Fruit fly (Drosophila melanogaster) whole organism, embryonic: Measurements from ENCODE around the gene PolA1.
A peak's percentile ranks its signal among the peaks of the same experiment; 100 is the strongest.

ENCODE experiments used
- B-H1 ChIP-seq: fragments of 200-800 bp; sonication (Bioruptor generic); IDR thresholded peaks from 3 replicates; pipeline ENCODE4 v1.3.6; 2022; ENCODE audit warnings: missing biosample characterization, missing genetic modification characterization
- BEAF-32 ChIP-seq: fragments of 200-800 bp; sonication (Bioruptor generic); optimal IDR thresholded peaks from 3 replicates; lab custom pipeline; 2017; ENCODE audit warnings: missing biosample characterization, missing genetic modification characterization, mild to moderate bottlenecking, moderate library complexity, missing genetic modification reagents
- CG10274 ChIP-seq: fragments of 200-800 bp; sonication (Bioruptor generic); optimal IDR thresholded peaks from 3 replicates; lab custom pipeline; 2017; ENCODE audit warnings: missing biosample characterization, mild to moderate bottlenecking, missing genetic modification characterization
- CG10321 ChIP-seq: fragments of 200-800 bp; sonication (Bioruptor generic); IDR thresholded peaks from 2 replicates; pipeline ENCODE4 v1.3.6; 2022; ENCODE audit warnings: missing biosample characterization, missing genetic modification characterization
- CG12769 ChIP-seq: fragments of 200-800 bp; sonication (Bioruptor generic); optimal IDR thresholded peaks from 2 replicates; lab custom pipeline; 2019; ENCODE audit warnings: missing biosample characterization, mild to moderate bottlenecking, missing genetic modification characterization, moderate library complexity
- CG13424 ChIP-seq: fragments of 200-800 bp; sonication (Bioruptor generic); optimal IDR thresholded peaks from 2 replicates; lab custom pipeline; 2019; ENCODE audit warnings: missing biosample characterization, mild to moderate bottlenecking, missing genetic modification characterization, moderate library complexity
- CG13894 ChIP-seq: fragments of 200-800 bp; sonication (Bioruptor generic); optimal IDR thresholded peaks from 3 replicates; lab custom pipeline; 2018; ENCODE audit warnings: missing biosample characterization, mild to moderate bottlenecking, missing genetic modification characterization, moderate library complexity
- CG1602 ChIP-seq: fragments of 200-800 bp; sonication (Bioruptor generic); optimal IDR thresholded peaks from 3 replicates; lab custom pipeline; 2016; ENCODE audit warnings: missing biosample characterization, missing genetic modification characterization
- CG1603 ChIP-seq: fragments of 200-800 bp; sonication (Bioruptor generic); optimal IDR thresholded peaks from 2 replicates; lab custom pipeline; 2019; ENCODE audit warnings: missing biosample characterization, mild to moderate bottlenecking, missing genetic modification characterization, moderate library complexity
- CG2129 ChIP-seq: fragments of 200-800 bp; sonication (Bioruptor generic); IDR thresholded peaks from 2 replicates; pipeline ENCODE4 v1.3.6; 2022; ENCODE audit warnings: missing biosample characterization, missing genetic modification characterization; ENCODE audit not compliant: partially characterized antibody
- CG34422 ChIP-seq: fragments of 200-800 bp; sonication (Bioruptor generic); IDR thresholded peaks from 3 replicates; pipeline ENCODE4 v1.3.6; 2022; ENCODE audit warnings: missing biosample characterization, missing genetic modification characterization
- D ChIP-seq, 2 experiments: fragments of 200-800 bp in 1 of 2; fragments of >200 bp in 1 of 2; sonication (Bioruptor generic) in 1 of 2; optimal IDR thresholded peaks; 2 replicates in 1 of 2; 3 replicates in 1 of 2; lab custom pipeline; 2017; ENCODE audit warnings: mild to moderate bottlenecking in 1 of 2, missing biosample characterization in 1 of 2, missing genetic modification characterization in 1 of 2, missing genetic modification reagents in 1 of 2
- Dll ChIP-seq: fragments of 200-800 bp; sonication (Bioruptor generic); IDR thresholded peaks from 4 replicates; pipeline ENCODE4 v1.3.6; 2022; ENCODE audit warnings: missing biosample characterization, missing genetic modification characterization; ENCODE audit not compliant: partially characterized antibody
- Doc3 ChIP-seq: fragments of 200-800 bp; sonication (Bioruptor generic); IDR thresholded peaks from 3 replicates; pipeline ENCODE4 v1.3.6; 2022; ENCODE audit warnings: missing biosample characterization, missing genetic modification characterization; ENCODE audit not compliant: partially characterized antibody
- Eip74EF ChIP-seq, 2 experiments: fragments of 200-800 bp in 1 of 2; fragments of >200 bp in 1 of 2; sonication (Bioruptor generic) in 1 of 2; optimal IDR thresholded peaks; 2 replicates each; lab custom pipeline; 2017 to 2019; ENCODE audit warnings: missing biosample characterization in 2 of 2, missing genetic modification characterization in 2 of 2, mild to moderate bottlenecking in 1 of 2, moderate library complexity in 1 of 2
- Elba2 ChIP-seq: fragments of 200-800 bp; sonication (Bioruptor generic); optimal IDR thresholded peaks from 3 replicates; lab custom pipeline; 2016; ENCODE audit warnings: missing biosample characterization, missing genetic modification characterization
- Fer3 ChIP-seq: fragments of 200-800 bp; sonication (Bioruptor generic); optimal IDR thresholded peaks from 2 replicates; lab custom pipeline; 2018; ENCODE audit warnings: missing biosample characterization, mild to moderate bottlenecking, missing genetic modification characterization, moderate library complexity
- HmgZ ChIP-seq: fragments of 200-800 bp; sonication (Bioruptor generic); optimal IDR thresholded peaks from 2 replicates; lab custom pipeline; 2018; ENCODE audit warnings: missing biosample characterization, mild to moderate bottlenecking, missing genetic modification characterization
- Lim3 ChIP-seq: fragments of 200-800 bp; sonication (Bioruptor generic); IDR thresholded peaks from 2 replicates; pipeline ENCODE4 v1.3.6; 2022; ENCODE audit warnings: missing biosample characterization, missing genetic modification characterization
- Scr ChIP-seq: fragments of 200-800 bp; sonication (Bioruptor generic); IDR thresholded peaks from 2 replicates; pipeline ENCODE4 v1.3.6; 2022; ENCODE audit warnings: missing biosample characterization, missing genetic modification characterization; ENCODE audit not compliant: partially characterized antibody
- Sry-β ChIP-seq: fragments of 200-800 bp; sonication (Bioruptor generic); optimal IDR thresholded peaks from 2 replicates; lab custom pipeline; 2018; ENCODE audit warnings: missing biosample characterization, mild to moderate bottlenecking, missing genetic modification characterization, moderate library complexity
- Trl ChIP-seq, 3 experiments: fragments of >200 bp in 2 of 3; fragments of 200-800 bp in 1 of 3; sonication (Bioruptor generic) in 1 of 3; optimal IDR thresholded peaks; 2 replicates in 1 of 3; 3 replicates in 2 of 3; lab custom pipeline; 2016 to 2017; ENCODE audit warnings: missing biosample characterization in 1 of 3, missing genetic modification characterization in 1 of 3
- abd-A ChIP-seq: fragments of 200-800 bp; sonication (Bioruptor generic); optimal IDR thresholded peaks from 3 replicates; lab custom pipeline; 2019; ENCODE audit warnings: missing biosample characterization, mild to moderate bottlenecking, missing genetic modification characterization, moderate library complexity
- bbx ChIP-seq: fragments of 200-800 bp; sonication (Bioruptor generic); IDR thresholded peaks from 2 replicates; pipeline ENCODE4 v1.3.6; 2022; ENCODE audit warnings: missing biosample characterization, missing genetic modification characterization; ENCODE audit not compliant: partially characterized antibody
- br ChIP-seq: fragments of >200 bp; optimal IDR thresholded peaks from 2 replicates; lab custom pipeline; 2017
- chinmo ChIP-seq: fragments of 200-800 bp; sonication (Bioruptor generic); IDR thresholded peaks from 4 replicates; pipeline ENCODE4 v1.3.6; 2022; ENCODE audit warnings: missing biosample characterization, missing genetic modification characterization; ENCODE audit not compliant: partially characterized antibody
- fd3F ChIP-seq: fragments of 200-800 bp; sonication (Bioruptor generic); optimal IDR thresholded peaks from 2 replicates; lab custom pipeline; 2018; ENCODE audit warnings: missing biosample characterization, mild to moderate bottlenecking, missing genetic modification characterization, moderate library complexity
- ftz-f1 ChIP-seq: fragments of 200-800 bp; sonication (Bioruptor generic); optimal IDR thresholded peaks from 2 replicates; lab custom pipeline; 2016; ENCODE audit warnings: missing biosample characterization, missing genetic modification characterization
- row ChIP-seq: fragments of 200-800 bp; sonication (Bioruptor generic); IDR thresholded peaks from 3 replicates; pipeline ENCODE4 v1.3.6; 2022; ENCODE audit warnings: missing biosample characterization, missing genetic modification characterization
- sd ChIP-seq: fragments of 200-800 bp; sonication (Bioruptor generic); optimal IDR thresholded peaks from 3 replicates; lab custom pipeline; 2018; ENCODE audit warnings: missing biosample characterization, mild to moderate bottlenecking, missing genetic modification characterization, moderate library complexity
- sens ChIP-seq: fragments of 200-800 bp; sonication (Bioruptor generic); peaks from one replicate; lab custom pipeline; 2016; ENCODE audit warnings: missing biosample characterization, missing genetic modification characterization
- sens-2 ChIP-seq: fragments of 200-800 bp; sonication (Bioruptor generic); IDR thresholded peaks from 2 replicates; pipeline ENCODE4 v1.3.6; 2022; ENCODE audit warnings: missing biosample characterization, missing genetic modification characterization
- shn ChIP-seq: fragments of 200-800 bp; sonication (Bioruptor generic); optimal IDR thresholded peaks from 3 replicates; lab custom pipeline; 2016; ENCODE audit warnings: missing biosample characterization, missing genetic modification characterization
- sna ChIP-seq: fragments of 200-800 bp; sonication (Bioruptor generic); IDR thresholded peaks from 2 replicates; pipeline ENCODE4 v1.3.6; 2022; ENCODE audit warnings: missing biosample characterization, missing genetic modification characterization; ENCODE audit not compliant: partially characterized antibody
- vnd ChIP-seq: fragments of 200-800 bp; sonication (Bioruptor generic); IDR thresholded peaks from 3 replicates; pipeline ENCODE4 v1.3.6; 2022; ENCODE audit warnings: missing biosample characterization, missing genetic modification characterization; ENCODE audit not compliant: partially characterized antibody
- vvl ChIP-seq: fragments of 200-800 bp; sonication (Bioruptor generic); IDR thresholded peaks from 2 replicates; pipeline ENCODE4 v1.3.6; 2022; ENCODE audit warnings: missing biosample characterization, missing genetic modification characterization

PolA1 gene

dm6 chr3R:21698895-21699300 is 27.3 kb upstream of the PolA1 start (continued):
- peak; percentile 48 for TF ChIP-seq CG13424
- TF ChIP-seq Trl (optimal IDR thresholded peaks at IDR 0.05; lab: Kevin White, UChicago) = no peak
- no peak for TF ChIP-seq Trl (GFP tag; optimal IDR thresholded peaks at IDR 0.05; lab: Kevin White, UChicago)
- TF ChIP-seq vnd (GFP tag; lab: Robert Waterston, UW) = no peak
- no peak for TF ChIP-seq br (lab: Kevin White, UChicago)
- no peak for TF ChIP-seq Elba2 (GFP tag; lab: Kevin White, UChicago)
- no peak for TF ChIP-seq D (optimal IDR thresholded peaks at IDR 0.05; lab: Kevin White, UChicago)
- peak; percentile 18 for TF ChIP-seq D (GFP tag; optimal IDR thresholded peaks at IDR 0.05; lab: Kevin White, UChicago)
- no peak for TF ChIP-seq CG34422 (GFP tag; lab: Robert Waterston, UW)
- TF ChIP-seq Lim3 (GFP tag; lab: Robert Waterston, UW) = no peak
- TF ChIP-seq Fer3 (tag; lab: Kevin White, UChicago) = peak; percentile 25
- no peak for TF ChIP-seq HmgZ (tag; lab: Kevin White, UChicago)

DNA sequence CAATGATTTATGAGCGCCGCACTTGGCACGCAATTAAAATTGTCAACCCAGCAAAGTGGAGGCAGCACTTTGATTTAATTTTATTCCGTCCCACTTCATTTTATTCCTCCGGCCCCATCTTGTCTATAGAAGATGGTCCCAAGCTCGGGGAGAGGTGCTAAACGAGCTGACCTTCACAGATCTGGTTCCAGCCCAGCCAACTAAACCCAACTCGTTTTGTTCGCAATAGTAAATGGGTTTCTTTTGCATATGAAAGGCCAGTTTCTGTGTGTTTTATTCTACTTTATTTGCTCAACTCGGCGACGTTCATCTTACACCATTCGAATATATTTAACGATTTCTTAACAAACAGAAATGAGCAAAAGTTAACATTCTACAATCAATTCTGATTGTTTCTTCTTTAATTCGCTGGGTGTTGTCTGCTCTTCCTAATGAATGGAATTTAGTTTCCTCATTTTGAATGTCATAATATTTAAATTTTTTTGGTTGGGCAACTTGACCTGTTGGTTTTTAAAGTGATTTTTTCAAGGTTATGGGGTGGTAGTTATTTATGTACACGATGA is 21.6 kb upstream of the PolA1 start:
- TF ChIP-seq CG12769 (tag; lab: Kevin White, UChicago) (peak; percentile 65), B-H1 (GFP tag; lab: Robert Waterston, UW) (no peak), vvl (GFP tag; lab: Robert Waterston, UW) (0 out of 2 replicates have a peak, but pooled peaks have one; percentile 27), sens-2 (GFP tag; lab: Robert Waterston, UW) (no peak), sna (GFP tag; lab: Robert Waterston, UW) (no peak), bbx (GFP tag; lab: Robert Waterston, UW) (no peak), Eip74EF (GFP tag; optimal IDR thresholded peaks at IDR 0.05; lab: Kevin White, UChicago) (peak in 1 of 2 experiments; percentile 10), CG1602 (GFP tag; lab: Kevin White, UChicago) (no peak), chinmo (peak; percentile 86; the same call in 2 of the 4 replicates), sd (tag; lab: Kevin White, UChicago) (peak; percentile 74), abd-A (tag; lab: Kevin White, UChicago) (peak; percentile 88), CG13894 (tag; lab: Kevin White, UChicago) (peak; percentile 34), ftz-f1 (peak; percentile 23)

- TF ChIP-seq CG10274 (GFP tag; lab: Kevin White, UChicago) = no peak
- TF ChIP-seq Scr (GFP tag; lab: Robert Waterston, UW) = peak; percentile 24; the same call in 1 of the 2 replicates
- peak; percentile 73 for TF ChIP-seq Dll (GFP tag; lab: Robert Waterston, UW)
- peak; percentile 20 for TF ChIP-seq BEAF-32 (GFP tag; lab: Kevin White, UChicago)
- peak; percentile 40; the same call in 1 of the 3 replicates for TF ChIP-seq Doc3 (GFP tag; lab: Robert Waterston, UW)
- TF ChIP-seq fd3F (GFP tag; lab: Kevin White, UChicago) = no peak
- peak; percentile 29 for TF ChIP-seq CG1603 (tag; lab: Kevin White, UChicago)
- no peak for TF ChIP-seq shn (GFP tag; lab: Kevin White, UChicago)
- TF ChIP-seq CG10321 (GFP tag; lab: Robert Waterston, UW) = no peak
- 0 out of 3 replicates have a peak, but pooled peaks have one; percentile 22 for TF ChIP-seq row (GFP tag; lab: Robert Waterston, UW)
- TF ChIP-seq sens = peak; percentile 50
- peak; percentile 32 for TF ChIP-seq Sry-β (GFP tag; lab: Kevin White, UChicago)
- 0 out of 2 replicates have a peak, but pooled peaks have one; percentile 20 for TF ChIP-seq CG2129
- TF ChIP-seq, all 482 proteins: peak for 9
Observed at dm6 chr3R:21691114-21691513, 19.6 kb upstream of the PolA1 start.
